Fruit fly (Drosophila melanogaster) whole organism, adult: ENCODE results near the gene Rab39.

Experiments
- CG11617 ChIP-seq: fragments of 200-800 bp; sonication (Bioruptor generic); optimal IDR thresholded peaks from 2 replicates; lab custom pipeline; 2017; ENCODE audit warnings: mild to moderate bottlenecking, missing biosample characterization, missing genetic modification reagents, missing genetic modification characterization
- CG12768 ChIP-seq: fragments of 200-800 bp; sonication (Bioruptor generic); optimal IDR thresholded peaks from 2 replicates; lab custom pipeline; 2017; ENCODE audit warnings: missing biosample characterization, missing genetic modification characterization, mild to moderate bottlenecking, moderate library complexity, missing genetic modification reagents
- CG14711 ChIP-seq: fragments of 200-800 bp; sonication (Bioruptor generic); optimal IDR thresholded peaks from 2 replicates; lab custom pipeline; 2018; ENCODE audit warnings: missing biosample characterization, mild to moderate bottlenecking, missing genetic modification characterization, moderate library complexity
- CG1620 ChIP-seq: fragments of 200-800 bp; sonication (Bioruptor generic); optimal IDR thresholded peaks from 2 replicates; lab custom pipeline; 2016; ENCODE audit warnings: missing biosample characterization, missing genetic modification characterization
- CG33017 ChIP-seq: fragments of 200-800 bp; sonication (Bioruptor generic); optimal IDR thresholded peaks from 2 replicates; lab custom pipeline; 2018; ENCODE audit warnings: missing biosample characterization, mild to moderate bottlenecking, missing genetic modification characterization, moderate library complexity
- CG5204 ChIP-seq: fragments of 200-800 bp; sonication (Bioruptor generic); optimal IDR thresholded peaks from 2 replicates; lab custom pipeline; 2016; ENCODE audit warnings: missing biosample characterization, missing genetic modification characterization
- CG7045 ChIP-seq: fragments of 200-800 bp; sonication (Bioruptor generic); optimal IDR thresholded peaks from 2 replicates; lab custom pipeline; 2017; ENCODE audit warnings: missing biosample characterization, mild to moderate bottlenecking, missing genetic modification characterization
- CG7101 ChIP-seq: fragments of 200-800 bp; sonication (Bioruptor generic); optimal IDR thresholded peaks from 2 replicates; lab custom pipeline; 2018; ENCODE audit warnings: missing biosample characterization, mild to moderate bottlenecking, missing genetic modification characterization, moderate library complexity
- Clk ChIP-seq: fragments of 200-800 bp; sonication (Bioruptor generic); optimal IDR thresholded peaks from 2 replicates; lab custom pipeline; 2017; ENCODE audit warnings: missing biosample characterization, missing genetic modification characterization
- Crg-1 ChIP-seq: fragments of 200-800 bp; sonication (Bioruptor generic); optimal IDR thresholded peaks from 2 replicates; lab custom pipeline; 2016; ENCODE audit warnings: missing biosample characterization, missing genetic modification characterization
- Hr96 ChIP-seq: fragments of 200-800 bp; sonication (Bioruptor generic); optimal IDR thresholded peaks from 2 replicates; lab custom pipeline; 2016; ENCODE audit warnings: missing biosample characterization, missing genetic modification characterization
- Mnt ChIP-seq: fragments of 200-800 bp; sonication (Bioruptor generic); optimal IDR thresholded peaks from 2 replicates; lab custom pipeline; 2016; ENCODE audit warnings: missing biosample characterization, mild to moderate bottlenecking, missing genetic modification characterization
- bab1 ChIP-seq: fragments of 200-800 bp; sonication (Bioruptor generic); optimal IDR thresholded peaks from 3 replicates; lab custom pipeline; 2019; ENCODE audit warnings: missing biosample characterization, mild to moderate bottlenecking, missing genetic modification characterization, moderate library complexity
- cic ChIP-seq: fragments of 200-800 bp; sonication (Bioruptor generic); optimal IDR thresholded peaks from 2 replicates; lab custom pipeline; 2017; ENCODE audit warnings: missing biosample characterization, mild to moderate bottlenecking, missing genetic modification characterization, moderate library complexity
- cnc ChIP-seq, 2 experiments: fragments of >200 bp; optimal IDR thresholded peaks; 2 replicates each; lab custom pipeline; 2017
- kay ChIP-seq: fragments of 200-800 bp; sonication (Bioruptor generic); peaks from one replicate; lab custom pipeline; 2016; ENCODE audit warnings: missing biosample characterization, missing genetic modification characterization, borderline replicate concordance
- ovo ChIP-seq: fragments of 200-800 bp; sonication (Bioruptor generic); optimal IDR thresholded peaks from 2 replicates; lab custom pipeline; 2016; ENCODE audit warnings: missing biosample characterization, missing genetic modification characterization
- pad ChIP-seq: fragments of 200-800 bp; sonication (Bioruptor generic); optimal IDR thresholded peaks from 3 replicates; lab custom pipeline; 2017; ENCODE audit warnings: missing biosample characterization, missing genetic modification characterization, mild to moderate bottlenecking, moderate library complexity, missing genetic modification reagents
- tj ChIP-seq: fragments of 200-800 bp; sonication (Bioruptor generic); optimal IDR thresholded peaks from 3 replicates; lab custom pipeline; 2017; ENCODE audit warnings: missing biosample characterization, mild to moderate bottlenecking, missing genetic modification characterization, moderate library complexity
- toe ChIP-seq: fragments of 200-800 bp; sonication (Bioruptor generic); optimal IDR thresholded peaks from 2 replicates; lab custom pipeline; 2016; ENCODE audit warnings: missing biosample characterization, missing genetic modification characterization

Gene Rab39

dm6 chrX:7717832-7718231 is 16.9 kb upstream of the Rab39 start, which contains the start of gene CG15478:
Gene CG15478 (minus strand): TSS chrX:7717932.
- TF ChIP-seq pad (GFP tag; lab: Kevin White, UChicago) (no peak), CG14711 (tag; lab: Kevin White, UChicago) (no peak), toe (no peak), CG33017 (tag; lab: Kevin White, UChicago) (no peak), Crg-1 (GFP tag; lab: Kevin White, UChicago) (no peak), CG12768 (GFP tag; lab: Kevin White, UChicago) (no peak), CG1620 (no peak), ovo (GFP tag; lab: Kevin White, UChicago) (no peak), CG7101 (tag; lab: Kevin White, UChicago) (no peak)

dm6 chrX:7721905-7722304 is 12.8 kb upstream of the Rab39 start, which contains the start of gene Hira:
Gene Hira (plus strand): TSS chrX:7722119.
- TF ChIP-seq CG1620 (no peak), cnc (optimal IDR thresholded peaks at IDR 0.05; lab: Kevin White, UChicago) (no peak), tj (no peak), Mnt (peak; percentile 3), CG5204 (no peak), toe (no peak), CG11617 (no peak), CG12768 (GFP tag; lab: Kevin White, UChicago) (no peak), bab1 (GFP tag; lab: Kevin White, UChicago) (peak; percentile 59), kay (GFP tag; lab: Kevin White, UChicago) (no peak), Crg-1 (GFP tag; lab: Kevin White, UChicago) (no peak), Hr96 (GFP tag; lab: Kevin White, UChicago) (no peak), CG7101 (tag; lab: Kevin White, UChicago) (peak; percentile 12), cic (GFP tag; lab: Kevin White, UChicago) (peak; percentile 19), Clk (GFP tag; lab: Kevin White, UChicago) (no peak), CG33017 (tag; lab: Kevin White, UChicago) (no peak), CG14711 (tag; lab: Kevin White, UChicago) (no peak), pad (GFP tag; lab: Kevin White, UChicago) (peak; percentile 22), CG7045 (no peak), ovo (GFP tag; lab: Kevin White, UChicago) (no peak)

- TF ChIP-seq CG1620 (peak; percentile 61), bab1 (GFP tag; lab: Kevin White, UChicago) (no peak), CG12768 (GFP tag; lab: Kevin White, UChicago) (peak; percentile 6), CG5204 (no peak), CG7101 (tag; lab: Kevin White, UChicago) (peak; percentile 59), tj (peak; percentile 50), CG33017 (tag; lab: Kevin White, UChicago) (no peak), Clk (GFP tag; lab: Kevin White, UChicago) (no peak), CG7045 (peak; percentile 36), CG11617 (peak; percentile 84), cnc (optimal IDR thresholded peaks at IDR 0.05; lab: Kevin White, UChicago) (no peak), Crg-1 (GFP tag; lab: Kevin White, UChicago) (no peak), Mnt (peak; percentile 37), cic (GFP tag; lab: Kevin White, UChicago) (no peak), CG14711 (tag; lab: Kevin White, UChicago) (peak; percentile 31), Hr96 (GFP tag; lab: Kevin White, UChicago) (no peak), ovo (GFP tag; lab: Kevin White, UChicago) (peak; percentile 46), pad (GFP tag; lab: Kevin White, UChicago) (peak; percentile 57), toe (peak; percentile 49), kay (GFP tag; lab: Kevin White, UChicago) (no peak)
Observed at dm6 chrX:7728251-7729164, 6.2 kb upstream of the Rab39 start, which contains the start of the genes NELF-B and CG12155. Gene NELF-B (minus strand): TSS chrX:7728361. Gene CG12155 (plus strand): TSS chrX:7728755.

dm6 chrX:7735262-7735661 is 539 bp downstream of the Rab39 start:
- no peak for TF ChIP-seq CG7101 (tag; lab: Kevin White, UChicago)
- no peak for TF ChIP-seq CG12768 (GFP tag; lab: Kevin White, UChicago)
- no peak for TF ChIP-seq cnc (optimal IDR thresholded peaks at IDR 0.05; lab: Kevin White, UChicago)
- no peak for TF ChIP-seq Crg-1 (GFP tag; lab: Kevin White, UChicago)
- TF ChIP-seq Hr96 (GFP tag; lab: Kevin White, UChicago) = no peak
- no peak for TF ChIP-seq bab1 (GFP tag; lab: Kevin White, UChicago)
- no peak for TF ChIP-seq CG11617
- no peak for TF ChIP-seq CG5204
- TF ChIP-seq ovo (GFP tag; lab: Kevin White, UChicago) = no peak
- no peak for TF ChIP-seq Mnt
- TF ChIP-seq CG33017 (tag; lab: Kevin White, UChicago) = no peak
- TF ChIP-seq kay (GFP tag; lab: Kevin White, UChicago) = no peak
- TF ChIP-seq CG1620 = no peak
- TF ChIP-seq toe = no peak
- TF ChIP-seq CG14711 (tag; lab: Kevin White, UChicago) = no peak
- no peak for TF ChIP-seq cic (GFP tag; lab: Kevin White, UChicago)
- TF ChIP-seq CG7045 = no peak
- no peak for TF ChIP-seq Clk (GFP tag; lab: Kevin White, UChicago)
- TF ChIP-seq tj = no peak
- TF ChIP-seq pad (GFP tag; lab: Kevin White, UChicago) = no peak

dm6 chrX:7736593-7736992 is 1.9 kb downstream of the Rab39 start, which contains the start of gene Tom40:
Gene Tom40 (plus strand): TSS chrX:7736893.
- no peak for TF ChIP-seq cnc (optimal IDR thresholded peaks at IDR 0.05; lab: Kevin White, UChicago)
- no peak for TF ChIP-seq CG14711 (tag; lab: Kevin White, UChicago)
